Fruit fly (Drosophila melanogaster): ENCODE results near the gene Cyp4s3.

The Cyp4s3 gene

DNA sequence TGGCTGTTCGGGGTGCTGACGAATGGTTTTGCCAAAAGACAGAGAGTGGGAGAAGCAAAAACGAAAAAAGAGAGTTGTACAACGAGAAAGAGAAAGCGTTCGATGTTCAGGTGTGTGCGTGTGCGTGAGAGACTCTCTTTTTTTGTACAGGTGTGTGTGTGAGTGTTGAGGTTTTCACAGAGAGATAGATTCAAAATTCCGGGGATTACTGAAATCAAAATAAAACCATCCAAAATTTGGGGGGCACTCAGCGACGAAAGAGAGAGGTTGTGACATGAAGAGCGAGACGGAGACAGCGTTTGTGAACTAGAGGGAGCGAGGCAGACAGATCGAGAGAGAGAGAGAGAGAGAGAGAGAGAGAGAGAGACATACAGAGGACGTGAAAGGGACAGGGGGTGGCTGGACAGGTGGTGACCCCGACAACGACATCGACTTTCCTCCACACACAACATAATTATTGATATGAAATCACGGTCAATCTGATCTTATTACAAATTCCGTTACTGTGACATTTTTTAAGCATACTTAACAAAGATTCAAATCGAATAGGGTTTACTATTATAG, 27.0 kb upstream of the Cyp4s3 start (continued):
- peak; percentile 37 for TF ChIP-seq oc (tag; optimal IDR thresholded peaks at IDR 0.05)
- TF ChIP-seq CG18599 (GFP tag; optimal IDR thresholded peaks at IDR 0.05) = no peak

DNA sequence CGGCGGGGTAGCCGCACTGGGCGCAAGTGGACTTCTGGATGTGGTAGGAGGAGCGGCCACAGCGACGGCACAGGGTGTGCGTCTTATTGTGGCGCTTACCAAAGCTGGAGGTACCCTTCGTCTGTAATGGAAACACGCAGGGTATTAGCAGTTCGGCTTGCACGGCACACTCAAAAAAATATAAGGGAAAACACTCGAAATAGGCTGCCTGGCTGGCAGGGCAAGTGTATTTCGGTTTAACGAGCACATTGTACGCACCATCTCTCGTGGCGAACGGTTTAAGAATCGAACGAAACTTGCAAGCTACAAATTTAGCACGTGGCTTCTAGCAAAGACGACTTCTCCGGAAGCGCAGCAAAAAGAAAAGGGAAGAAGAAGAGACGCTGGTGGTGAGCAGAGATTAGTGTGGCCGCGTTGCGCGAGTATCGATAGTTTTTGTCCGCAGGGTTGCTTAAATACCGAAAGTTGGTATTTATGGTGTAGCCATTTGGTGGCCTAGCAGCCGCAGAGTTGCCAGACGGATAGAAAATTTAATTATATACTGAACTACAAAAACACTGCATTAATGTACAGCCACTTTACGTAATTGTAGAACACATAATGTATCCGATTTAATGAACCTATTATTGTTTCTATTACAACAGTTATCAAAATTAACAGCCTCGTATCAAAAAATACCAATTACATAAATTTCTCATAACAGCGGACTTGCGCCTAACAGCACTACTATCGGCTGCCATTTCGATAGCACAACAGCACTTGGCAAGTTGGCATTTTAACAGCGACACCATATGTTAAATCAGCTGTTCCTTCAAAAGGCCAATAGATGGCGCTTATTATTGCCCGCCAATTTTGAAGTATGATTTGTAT, 22.9 kb upstream of the Cyp4s3 start, which contains the start of gene RpL37-1:
TSS of gene RpL37-1 (minus strand) at position 374 of the 870 bp plus-strand sequence.
- TF ChIP-seq Hr78 (GFP tag; optimal IDR thresholded peaks at IDR 0.05) = no peak
- TF ChIP-seq Stat92E (GFP tag; optimal IDR thresholded peaks at IDR 0.05) = peak in 1 of 3 experiments; percentile 27
- TF ChIP-seq MBD-R2 (GFP tag; IDR thresholded peaks at IDR 0.05) = peak; percentile 49
- peak; percentile 21 to 92 for TF ChIP-seq Pdp1 (GFP tag; optimal IDR thresholded peaks at IDR 0.05)
- peak; percentile 40 for TF ChIP-seq CG1233 (GFP tag; optimal IDR thresholded peaks at IDR 0.05)
- TF ChIP-seq sens (GFP tag) = peak; percentile 91
- peak; percentile 79 for TF ChIP-seq Scr (GFP tag; IDR thresholded peaks at IDR 0.05; ENCODE audit: partially characterized antibody)
- TF ChIP-seq CG1792 (GFP tag; optimal IDR thresholded peaks at IDR 0.05) = peak; percentile 68
- TF ChIP-seq kah (GFP tag; optimal IDR thresholded peaks at IDR 0.05) = peak; percentile 44
- peak; percentile 52 for TF ChIP-seq az2 (GFP tag; optimal IDR thresholded peaks at IDR 0.05)
- TF ChIP-seq trh (GFP tag; optimal IDR thresholded peaks at IDR 0.05) = peak; percentile 23
- peak; percentile 97 for TF ChIP-seq Sry-δ (GFP tag; optimal IDR thresholded peaks at IDR 0.05)
- 0 out of 2 replicates have a peak, but pooled peaks have one; percentile 16 for TF ChIP-seq CG10321 (GFP tag; IDR thresholded peaks at IDR 0.05)
- TF ChIP-seq Nf-YC (tag; optimal IDR thresholded peaks at IDR 0.05) = peak; percentile 32
- TF ChIP-seq br (optimal IDR thresholded peaks at IDR 0.05) = no peak
- TF ChIP-seq dmrt11E (tag; optimal IDR thresholded peaks at IDR 0.05) = peak; percentile 45
- peak; percentile 81 for TF ChIP-seq CG16813 (GFP tag; IDR thresholded peaks at IDR 0.05; ENCODE audit: partially characterized antibody)
- TF ChIP-seq kay (GFP tag; optimal IDR thresholded peaks at IDR 0.05) = peak; percentile 40
- peak; percentile 74 for TF ChIP-seq nmo (GFP tag; optimal IDR thresholded peaks at IDR 0.05)
- peak; percentile 1 for TF ChIP-seq cwo (GFP tag; optimal IDR thresholded peaks at IDR 0.05)
- peak; percentile 25 for TF ChIP-seq CG30020 (tag; optimal IDR thresholded peaks at IDR 0.05)
- peak; percentile 95 for TF ChIP-seq CG9797 (GFP tag; optimal IDR thresholded peaks at IDR 0.05)
- no peak for TF ChIP-seq CG32767 (GFP tag; IDR thresholded peaks at IDR 0.05)
- no peak for TF ChIP-seq CG11093 (GFP tag; IDR thresholded peaks at IDR 0.05)
- peak; percentile 68 for TF ChIP-seq CG11398 (GFP tag; optimal IDR thresholded peaks at IDR 0.05)
- TF ChIP-seq dan (GFP tag; IDR thresholded peaks at IDR 0.05) = no peak
- peak; percentile 20 for TF ChIP-seq D19B (GFP tag; optimal IDR thresholded peaks at IDR 0.05)
- peak; percentile 76 for TF ChIP-seq lab (GFP tag; optimal IDR thresholded peaks at IDR 0.05)
- TF ChIP-seq CG12299 (tag; optimal IDR thresholded peaks at IDR 0.05) = peak; percentile 3
- peak; percentile 36 for TF ChIP-seq repo (GFP tag; optimal IDR thresholded peaks at IDR 0.05)
- TF ChIP-seq Gsc (GFP tag; IDR thresholded peaks at IDR 0.05) = no peak
- peak; percentile 32 for TF ChIP-seq stwl (tag; optimal IDR thresholded peaks at IDR 0.05)
- TF ChIP-seq CG15269 (tag; optimal IDR thresholded peaks at IDR 0.05) = peak; percentile 51
- TF ChIP-seq CG14710 (tag; optimal IDR thresholded peaks at IDR 0.05) = peak; percentile 85
- TF ChIP-seq rib (GFP tag; IDR thresholded peaks at IDR 0.05) = no peak
- peak; percentile 40 for TF ChIP-seq CG7928 (GFP tag; optimal IDR thresholded peaks at IDR 0.05)
- peak; percentile 60 for TF ChIP-seq CG2129 (GFP tag; IDR thresholded peaks at IDR 0.05; ENCODE audit: partially characterized antibody)
- peak; percentile 78 for TF ChIP-seq Opbp (GFP tag; IDR thresholded peaks at IDR 0.05; ENCODE audit: partially characterized antibody)
- TF ChIP-seq bigmax (GFP tag; optimal IDR thresholded peaks at IDR 0.05) = peak; percentile 4
- TF ChIP-seq CG17328 (GFP tag; IDR thresholded peaks at IDR 0.05) = peak; percentile 72
- TF ChIP-seq CG13296 (GFP tag; optimal IDR thresholded peaks at IDR 0.05) = peak; percentile 67
- TF ChIP-seq Bdp1 (GFP tag; optimal IDR thresholded peaks at IDR 0.05) = peak; percentile 11
- TF ChIP-seq sisA (GFP tag; IDR thresholded peaks at IDR 0.05) = peak; percentile 28; the same call in 1 of the 2 replicates

Measured in whole organism, embryonic.